Fruit fly (Drosophila melanogaster): ENCODE data around the gene Fbp2.

The Fbp2 gene

DNA sequence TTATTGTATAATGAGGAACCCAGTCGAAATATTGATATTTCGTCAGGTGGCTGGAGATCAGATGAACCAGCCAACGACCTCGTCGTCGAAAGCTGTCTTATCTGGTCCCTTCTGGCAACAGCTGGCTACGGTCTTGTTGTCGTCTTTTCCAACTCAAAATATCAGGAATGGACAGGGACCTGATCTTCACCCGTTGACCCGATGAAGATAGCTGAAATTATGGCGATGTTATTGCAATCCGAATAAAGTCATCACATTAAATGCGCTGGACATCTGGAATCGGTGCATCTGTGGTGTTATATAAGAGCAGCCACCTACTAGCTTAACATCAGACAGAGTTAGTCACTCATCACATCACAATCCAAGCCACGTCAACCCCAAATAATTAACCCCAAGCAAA lies at the start of gene Fbp2:
TSS of gene Fbp2 (plus strand) at position 251 of the 400 bp plus-strand sequence.
- TF ChIP-seq ovo (GFP tag; optimal IDR thresholded peaks at IDR 0.05) (no peak), tj (GFP tag; optimal IDR thresholded peaks at IDR 0.05) (no peak), bab1 (GFP tag; optimal IDR thresholded peaks at IDR 0.05) (no peak), CG11617 (GFP tag; optimal IDR thresholded peaks at IDR 0.05) (no peak), toe (GFP tag; optimal IDR thresholded peaks at IDR 0.05) (no peak), kay (GFP tag; ENCODE audit: borderline replicate concordance) (no peak)

DNA sequence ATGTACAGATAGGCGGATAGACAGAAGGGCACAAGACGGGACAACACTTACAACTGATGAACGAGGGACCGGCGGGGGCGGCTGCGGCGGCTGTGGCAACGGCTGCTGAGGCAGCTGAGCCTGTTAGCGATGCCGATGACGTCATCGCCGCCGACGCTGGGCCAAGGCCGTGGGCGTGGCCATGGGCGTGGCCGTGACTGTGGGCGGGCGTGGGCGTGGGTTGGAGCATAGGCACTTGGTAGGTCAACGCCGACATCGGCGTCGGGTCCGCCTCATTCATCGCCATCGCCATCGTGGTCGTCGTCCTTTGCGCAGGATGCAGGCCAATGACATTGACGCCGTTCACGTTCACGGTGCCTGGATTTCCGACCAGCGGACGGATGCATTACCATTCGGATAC lies 48.8 kb upstream of the Fbp2 start:
- TF ChIP-seq Clk (GFP tag; optimal IDR thresholded peaks at IDR 0.05), result no peak
- no peak for TF ChIP-seq bab1 (GFP tag; optimal IDR thresholded peaks at IDR 0.05)
- TF ChIP-seq CG12768 (GFP tag; optimal IDR thresholded peaks at IDR 0.05), result no peak
- TF ChIP-seq ovo (GFP tag; optimal IDR thresholded peaks at IDR 0.05), result no peak
- no peak for TF ChIP-seq kay (GFP tag; ENCODE audit: borderline replicate concordance)

DNA sequence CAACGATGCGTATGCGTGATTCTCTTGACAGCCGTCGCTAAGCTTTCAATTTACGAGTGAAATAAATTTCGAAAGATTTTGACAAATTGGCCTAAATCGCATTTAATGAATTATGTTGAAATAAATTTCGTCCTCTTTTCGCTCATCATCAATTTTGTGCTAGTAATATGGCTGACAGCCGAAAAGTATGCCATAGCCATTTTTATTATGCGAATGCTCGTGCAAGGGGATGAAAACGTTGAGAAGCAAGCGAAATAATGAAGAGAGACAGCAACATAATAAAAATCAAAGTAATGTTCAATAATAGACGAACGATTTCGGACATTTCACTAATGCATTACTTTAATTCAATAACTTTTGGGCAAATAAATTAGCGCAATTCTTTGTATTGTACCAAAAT lies 40.3 kb upstream of the Fbp2 start:
- TF ChIP-seq ovo (GFP tag; optimal IDR thresholded peaks at IDR 0.05) (no peak), kay (GFP tag; ENCODE audit: borderline replicate concordance) (peak; percentile 20), pad (GFP tag; optimal IDR thresholded peaks at IDR 0.05) (peak; percentile 98)

DNA sequence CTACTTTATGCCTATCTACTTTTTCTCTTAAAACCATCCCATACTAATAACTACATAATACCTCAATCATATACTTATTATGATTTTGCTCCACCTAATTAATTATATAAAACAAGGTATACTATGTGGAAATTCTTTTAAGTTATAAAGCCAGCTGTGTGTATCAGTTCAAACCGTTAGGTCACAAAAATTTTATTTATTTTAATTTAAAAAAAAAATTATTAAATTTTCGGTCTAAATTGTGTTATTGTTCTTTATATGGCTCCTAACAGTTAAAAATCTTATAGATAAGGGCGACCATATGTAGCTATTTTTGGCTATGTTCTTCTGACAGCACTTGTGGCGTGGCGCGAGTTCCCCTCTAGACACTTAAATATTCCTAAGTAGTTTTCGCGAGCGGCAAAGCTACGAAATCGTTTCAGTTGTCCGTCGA lies 39.3 kb upstream of the Fbp2 start, which contains the start of gene Aldh:
TSS of gene Aldh (plus strand) at position 150 of the 433 bp plus-strand sequence.
- peak; percentile 46 for TF ChIP-seq tj (GFP tag; optimal IDR thresholded peaks at IDR 0.05)
- peak; percentile 77 for TF ChIP-seq kay (GFP tag; ENCODE audit: borderline replicate concordance)
- TF ChIP-seq bab1 (GFP tag; optimal IDR thresholded peaks at IDR 0.05), result peak; percentile 77
- TF ChIP-seq cic (GFP tag; optimal IDR thresholded peaks at IDR 0.05), result peak; percentile 54
- TF ChIP-seq Crg-1 (GFP tag; optimal IDR thresholded peaks at IDR 0.05), result peak; percentile 66
- peak; percentile 78 for TF ChIP-seq Clk (GFP tag; optimal IDR thresholded peaks at IDR 0.05)
- TF ChIP-seq CG1620 (GFP tag; optimal IDR thresholded peaks at IDR 0.05), result peak; percentile 57
- peak; percentile 60 for TF ChIP-seq Hr96 (GFP tag; optimal IDR thresholded peaks at IDR 0.05)
- TF ChIP-seq pad (GFP tag; optimal IDR thresholded peaks at IDR 0.05), result peak; percentile 93
- peak; percentile 84 for TF ChIP-seq CG33017 (tag; optimal IDR thresholded peaks at IDR 0.05)
- TF ChIP-seq CG5204 (GFP tag; optimal IDR thresholded peaks at IDR 0.05), result peak; percentile 70
- TF ChIP-seq CG11617 (GFP tag; optimal IDR thresholded peaks at IDR 0.05), result peak; percentile 82
- TF ChIP-seq CG7045 (GFP tag; optimal IDR thresholded peaks at IDR 0.05), result peak; percentile 87
- TF ChIP-seq CG14711 (tag; optimal IDR thresholded peaks at IDR 0.05), result peak; percentile 70
- peak; percentile 40 for TF ChIP-seq ovo (GFP tag; optimal IDR thresholded peaks at IDR 0.05)
- TF ChIP-seq toe (GFP tag; optimal IDR thresholded peaks at IDR 0.05), result peak; percentile 72
- TF ChIP-seq CG7101 (tag; optimal IDR thresholded peaks at IDR 0.05), result peak; percentile 83
- TF ChIP-seq cnc (optimal IDR thresholded peaks at IDR 0.05), result no peak
- peak; percentile 82 for TF ChIP-seq CG12768 (GFP tag; optimal IDR thresholded peaks at IDR 0.05)
- TF ChIP-seq Mnt (GFP tag; optimal IDR thresholded peaks at IDR 0.05), result peak; percentile 31

DNA sequence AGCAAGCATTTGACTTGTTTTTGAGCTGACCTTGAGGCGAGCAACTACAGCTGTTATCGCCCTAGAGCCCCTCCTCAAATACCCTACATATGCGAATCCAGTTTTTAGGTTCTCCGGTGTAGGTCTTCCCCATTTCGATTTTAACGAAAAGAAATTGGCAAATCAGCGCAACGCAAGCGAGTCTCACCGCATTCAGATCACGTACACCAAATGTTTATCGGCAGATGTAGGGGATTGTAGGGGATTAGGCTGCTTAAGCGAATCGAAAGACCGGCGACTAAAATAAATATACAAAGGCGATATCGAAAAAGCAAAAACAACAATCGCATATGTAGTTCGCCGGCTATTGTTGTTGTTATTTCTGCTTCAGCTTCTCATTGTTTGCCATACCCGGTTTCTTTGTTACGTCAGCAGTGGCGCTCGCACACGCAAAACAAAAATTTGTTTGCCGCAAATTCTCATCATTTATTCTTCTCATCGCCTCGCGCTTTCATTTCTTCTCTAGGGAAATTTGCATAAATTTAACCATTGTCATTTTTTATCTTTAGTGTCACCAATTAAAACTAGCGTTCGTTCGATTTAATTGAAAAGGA lies 38.5 kb upstream of the Fbp2 start:
- peak; percentile 61 for TF ChIP-seq Clk (GFP tag; optimal IDR thresholded peaks at IDR 0.05)
- TF ChIP-seq Mnt (GFP tag; optimal IDR thresholded peaks at IDR 0.05), result peak; percentile 44
- TF ChIP-seq cic (GFP tag; optimal IDR thresholded peaks at IDR 0.05), result peak; percentile 10
- no peak for TF ChIP-seq cnc (optimal IDR thresholded peaks at IDR 0.05)
- peak; percentile 73 for TF ChIP-seq CG12768 (GFP tag; optimal IDR thresholded peaks at IDR 0.05)
- TF ChIP-seq CG5204 (GFP tag; optimal IDR thresholded peaks at IDR 0.05), result peak; percentile 14
- TF ChIP-seq tj (GFP tag; optimal IDR thresholded peaks at IDR 0.05), result peak; percentile 85
- peak; percentile 81 for TF ChIP-seq CG7101 (tag; optimal IDR thresholded peaks at IDR 0.05)
- TF ChIP-seq CG11617 (GFP tag; optimal IDR thresholded peaks at IDR 0.05), result peak; percentile 63
- TF ChIP-seq kay (GFP tag; ENCODE audit: borderline replicate concordance), result no peak
- TF ChIP-seq CG1620 (GFP tag; optimal IDR thresholded peaks at IDR 0.05), result peak; percentile 33
- no peak for TF ChIP-seq Hr96 (GFP tag; optimal IDR thresholded peaks at IDR 0.05)
- no peak for TF ChIP-seq ovo (GFP tag; optimal IDR thresholded peaks at IDR 0.05)
- peak; percentile 78 for TF ChIP-seq bab1 (GFP tag; optimal IDR thresholded peaks at IDR 0.05)
- no peak for TF ChIP-seq toe (GFP tag; optimal IDR thresholded peaks at IDR 0.05)
- TF ChIP-seq CG33017 (tag; optimal IDR thresholded peaks at IDR 0.05), result peak; percentile 88
- peak; percentile 78 for TF ChIP-seq pad (GFP tag; optimal IDR thresholded peaks at IDR 0.05)
- peak; percentile 84 for TF ChIP-seq CG14711 (tag; optimal IDR thresholded peaks at IDR 0.05)
- peak; percentile 56 for TF ChIP-seq Crg-1 (GFP tag; optimal IDR thresholded peaks at IDR 0.05)
- peak; percentile 63 for TF ChIP-seq CG7045 (GFP tag; optimal IDR thresholded peaks at IDR 0.05)

DNA sequence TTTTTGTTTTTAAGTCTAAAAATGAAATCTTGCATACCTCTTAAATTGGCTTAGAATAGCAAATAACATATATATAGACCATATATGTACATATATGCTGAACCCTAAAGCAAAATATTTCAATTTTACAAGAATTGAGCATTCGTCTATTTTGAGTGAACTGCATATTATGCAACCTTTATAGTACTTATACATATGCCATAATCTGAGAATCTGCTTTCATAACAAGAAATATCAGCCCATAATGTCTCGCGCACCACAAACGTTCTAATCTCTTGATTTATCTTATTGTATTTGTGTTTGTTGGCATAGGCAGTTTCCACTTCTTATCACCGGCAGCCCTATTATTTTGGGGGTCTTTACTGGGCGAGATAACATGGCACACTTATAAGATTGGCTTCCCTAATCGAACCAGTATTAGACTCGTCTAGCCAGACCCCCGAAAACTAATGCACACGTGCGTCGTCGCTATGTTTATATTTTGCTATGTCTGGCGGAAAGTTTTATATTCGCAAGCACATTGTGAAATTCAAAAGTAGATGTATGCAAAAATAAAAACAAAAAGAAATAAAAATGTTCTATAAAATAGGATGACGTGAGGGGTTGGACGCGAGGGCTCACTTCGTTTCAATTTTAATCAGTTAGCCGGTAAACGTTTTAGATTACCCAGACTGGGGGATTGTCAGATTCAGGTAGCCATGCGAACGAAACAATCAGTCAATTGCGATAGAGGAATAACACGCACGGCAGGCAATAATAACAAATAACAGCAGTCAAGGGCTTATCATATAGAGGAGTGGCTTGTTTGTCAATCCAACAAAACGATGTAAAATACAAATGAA lies 37.4 kb upstream of the Fbp2 start:
- TF ChIP-seq Mnt (GFP tag; optimal IDR thresholded peaks at IDR 0.05) (peak; percentile 76), Clk (GFP tag; optimal IDR thresholded peaks at IDR 0.05) (no peak), CG14711 (tag; optimal IDR thresholded peaks at IDR 0.05) (no peak), cic (GFP tag; optimal IDR thresholded peaks at IDR 0.05) (peak; percentile 84), kay (GFP tag; ENCODE audit: borderline replicate concordance) (peak; percentile 58), tj (GFP tag; optimal IDR thresholded peaks at IDR 0.05) (peak; percentile 55), CG1620 (GFP tag; optimal IDR thresholded peaks at IDR 0.05) (no peak), cnc (optimal IDR thresholded peaks at IDR 0.05) (no peak)
